Fruit fly (Drosophila melanogaster) whole organism, prepupa: Measurements from ENCODE around the gene CG4267.
A peak's percentile ranks its signal among the peaks of the same experiment; 100 is the strongest.

Experiments used
- Blimp-1 ChIP-seq: fragments of 200-800 bp; sonication (Bioruptor generic); optimal IDR thresholded peaks from 3 replicates; lab custom pipeline; 2017; ENCODE audit warnings: missing biosample characterization, missing genetic modification characterization, mild to moderate bottlenecking, moderate library complexity, missing genetic modification reagents
- CG10631 ChIP-seq: fragments of 200-800 bp; sonication (Bioruptor generic); optimal IDR thresholded peaks from 2 replicates; lab custom pipeline; 2016; ENCODE audit warnings: missing biosample characterization, missing genetic modification characterization
- CG10669 ChIP-seq: fragments of 200-800 bp; sonication (Bioruptor generic); optimal IDR thresholded peaks from 3 replicates; lab custom pipeline; 2018; ENCODE audit warnings: missing biosample characterization, mild to moderate bottlenecking, missing genetic modification characterization, moderate library complexity
- CG11294 ChIP-seq: fragments of 200-800 bp; sonication (Bioruptor generic); IDR thresholded peaks from 2 replicates; pipeline ENCODE4 v1.3.6; 2022; ENCODE audit warnings: missing biosample characterization, missing genetic modification characterization
- CG11762 ChIP-seq: fragments of 200-800 bp; sonication (Bioruptor generic); optimal IDR thresholded peaks from 3 replicates; lab custom pipeline; 2016; ENCODE audit warnings: missing biosample characterization, missing genetic modification characterization; ENCODE audit not compliant: insufficient read depth
- CG11902 ChIP-seq: fragments of 200-800 bp; sonication (Bioruptor generic); optimal IDR thresholded peaks from 3 replicates; lab custom pipeline; 2016; ENCODE audit warnings: missing biosample characterization, missing genetic modification characterization
- CG1621 ChIP-seq: fragments of 200-800 bp; sonication (Bioruptor generic); optimal IDR thresholded peaks from 3 replicates; lab custom pipeline; 2018; ENCODE audit warnings: missing biosample characterization, mild to moderate bottlenecking, missing genetic modification characterization
- CG16779 ChIP-seq: fragments of 200-800 bp; sonication (Bioruptor generic); optimal IDR thresholded peaks from 3 replicates; lab custom pipeline; 2017; ENCODE audit warnings: missing biosample characterization, mild to moderate bottlenecking, missing genetic modification characterization
- CG3032 ChIP-seq: fragments of 200-800 bp; optimal IDR thresholded peaks from 2 replicates; lab custom pipeline; 2019; ENCODE audit warnings: missing biosample characterization, mild to moderate bottlenecking, missing genetic modification characterization, moderate library complexity
- CG32006 ChIP-seq: fragments of 200-800 bp; sonication (Bioruptor generic); optimal IDR thresholded peaks from 3 replicates; lab custom pipeline; 2017; ENCODE audit warnings: missing biosample characterization, mild to moderate bottlenecking, missing genetic modification characterization
- CG34406 ChIP-seq: fragments of 200-800 bp; sonication (Bioruptor generic); optimal IDR thresholded peaks from 3 replicates; lab custom pipeline; 2016; ENCODE audit warnings: missing biosample characterization, missing genetic modification characterization
- CG4318 ChIP-seq: fragments of 200-800 bp; sonication (Bioruptor generic); optimal IDR thresholded peaks from 3 replicates; lab custom pipeline; 2017; ENCODE audit warnings: missing biosample characterization, mild to moderate bottlenecking, missing genetic modification characterization
- CG6163 ChIP-seq: fragments of 200-800 bp; sonication (Bioruptor generic); IDR thresholded peaks from 3 replicates; pipeline ENCODE4 v1.3.6; 2022; ENCODE audit warnings: missing biosample characterization, missing genetic modification characterization
- CG6276 ChIP-seq: fragments of 200-800 bp; sonication (Bioruptor generic); optimal IDR thresholded peaks from 2 replicates; lab custom pipeline; 2017; ENCODE audit warnings: missing biosample characterization, mild to moderate bottlenecking, missing genetic modification characterization
- CG6792 ChIP-seq: fragments of 200-800 bp; sonication (Bioruptor generic); optimal IDR thresholded peaks from 3 replicates; lab custom pipeline; 2016; ENCODE audit warnings: missing biosample characterization, missing genetic modification characterization
- CG6808 ChIP-seq: fragments of 200-800 bp; sonication (Bioruptor generic); optimal IDR thresholded peaks from 3 replicates; lab custom pipeline; 2017; ENCODE audit warnings: missing biosample characterization, missing genetic modification characterization, mild to moderate bottlenecking, moderate library complexity, missing genetic modification reagents
- CG6854 ChIP-seq: fragments of 200-800 bp; sonication (Bioruptor generic); optimal IDR thresholded peaks from 2 replicates; lab custom pipeline; 2017; ENCODE audit warnings: missing biosample characterization, mild to moderate bottlenecking, missing genetic modification characterization
- CG7368 ChIP-seq: fragments of 200-800 bp; sonication (Bioruptor generic); optimal IDR thresholded peaks from 3 replicates; lab custom pipeline; 2016; ENCODE audit warnings: missing biosample characterization, missing genetic modification characterization
- CG8119 ChIP-seq: fragments of 200-800 bp; sonication (Bioruptor generic); IDR thresholded peaks from 3 replicates; pipeline ENCODE4 v1.3.6; 2022; ENCODE audit warnings: missing biosample characterization, missing genetic modification characterization
- CG8319 ChIP-seq: fragments of 200-800 bp; sonication (Bioruptor generic); optimal IDR thresholded peaks from 3 replicates; lab custom pipeline; 2016; ENCODE audit warnings: missing biosample characterization, missing genetic modification characterization
- Eip75B ChIP-seq: fragments of 200-800 bp; sonication (Bioruptor generic); optimal IDR thresholded peaks from 3 replicates; lab custom pipeline; 2016; ENCODE audit warnings: missing biosample characterization, missing genetic modification characterization
- Eip78C ChIP-seq: fragments of 200-800 bp; sonication (Bioruptor generic); peaks from one replicate; lab custom pipeline; 2016; ENCODE audit warnings: missing biosample characterization, missing genetic modification characterization
- Eip93F ChIP-seq: fragments of 200-800 bp; sonication (Bioruptor generic); optimal IDR thresholded peaks from 2 replicates; lab custom pipeline; 2016; ENCODE audit warnings: missing biosample characterization, mild to moderate bottlenecking, missing genetic modification characterization
- Ets21C ChIP-seq: fragments of 200-800 bp; sonication (Bioruptor generic); optimal IDR thresholded peaks from 3 replicates; lab custom pipeline; 2016; ENCODE audit warnings: missing biosample characterization, missing genetic modification characterization
- Ets96B ChIP-seq: fragments of 200-800 bp; optimal IDR thresholded peaks from 2 replicates; lab custom pipeline; 2019; ENCODE audit warnings: missing biosample characterization, mild to moderate bottlenecking, missing genetic modification characterization, moderate library complexity
- Hr4 ChIP-seq: fragments of 200-800 bp; sonication (Bioruptor generic); optimal IDR thresholded peaks from 3 replicates; lab custom pipeline; 2016; ENCODE audit warnings: missing biosample characterization, missing genetic modification characterization
- Lpt ChIP-seq: fragments of 200-800 bp; sonication (Bioruptor generic); optimal IDR thresholded peaks from 3 replicates; lab custom pipeline; 2016; ENCODE audit warnings: missing biosample characterization, missing genetic modification characterization
- Met ChIP-seq: fragments of 200-800 bp; sonication (Bioruptor generic); optimal IDR thresholded peaks from 3 replicates; lab custom pipeline; 2016; ENCODE audit warnings: missing biosample characterization, missing genetic modification characterization
- Smox ChIP-seq: fragments of 200-800 bp; sonication (Bioruptor generic); optimal IDR thresholded peaks from 3 replicates; lab custom pipeline; 2016; ENCODE audit warnings: missing biosample characterization, missing genetic modification characterization
- Sox102F ChIP-seq: fragments of 200-800 bp; sonication (Bioruptor generic); optimal IDR thresholded peaks from 2 replicates; lab custom pipeline; 2016; ENCODE audit warnings: missing biosample characterization, mild to moderate bottlenecking, missing genetic modification characterization
- Sox15 ChIP-seq: fragments of 200-800 bp; sonication (Bioruptor generic); optimal IDR thresholded peaks from 3 replicates; lab custom pipeline; 2016; ENCODE audit warnings: missing biosample characterization, missing genetic modification characterization
- achi ChIP-seq: fragments of 200-800 bp; sonication (Bioruptor generic); optimal IDR thresholded peaks from 3 replicates; lab custom pipeline; 2016; ENCODE audit warnings: missing biosample characterization, missing genetic modification characterization
- acj6 ChIP-seq: fragments of 200-800 bp; sonication (Bioruptor generic); optimal IDR thresholded peaks from 3 replicates; lab custom pipeline; 2016; ENCODE audit warnings: missing biosample characterization, missing genetic modification characterization
- cyc ChIP-seq: fragments of 200-800 bp; sonication (Bioruptor generic); optimal IDR thresholded peaks from 3 replicates; lab custom pipeline; 2016; ENCODE audit warnings: missing biosample characterization, missing genetic modification characterization
- dac ChIP-seq: fragments of 200-800 bp; sonication (Bioruptor generic); optimal IDR thresholded peaks from 2 replicates; lab custom pipeline; 2017; ENCODE audit warnings: missing biosample characterization, mild to moderate bottlenecking, missing genetic modification characterization
- dsx ChIP-seq: fragments of 200-800 bp; optimal IDR thresholded peaks from 3 replicates; lab custom pipeline; 2019; ENCODE audit warnings: missing biosample characterization, mild to moderate bottlenecking, missing genetic modification characterization, moderate library complexity; ENCODE audit not compliant: poor library complexity, severe bottlenecking
- esn ChIP-seq: fragments of 200-800 bp; sonication (Bioruptor generic); optimal IDR thresholded peaks from 2 replicates; lab custom pipeline; 2016; ENCODE audit warnings: missing biosample characterization, mild to moderate bottlenecking, missing genetic modification characterization, moderate library complexity
- fd59A ChIP-seq: fragments of 200-800 bp; sonication (Bioruptor generic); optimal IDR thresholded peaks from 2 replicates; lab custom pipeline; 2017; ENCODE audit warnings: missing biosample characterization, mild to moderate bottlenecking, missing genetic modification characterization, missing genetic modification reagents
- fd85E ChIP-seq: fragments of 200-800 bp; sonication (Bioruptor generic); optimal IDR thresholded peaks from 3 replicates; lab custom pipeline; 2016; ENCODE audit warnings: missing biosample characterization, missing genetic modification characterization
- lz ChIP-seq: fragments of 200-800 bp; sonication (Bioruptor generic); optimal IDR thresholded peaks from 3 replicates; lab custom pipeline; 2016; ENCODE audit warnings: missing biosample characterization, missing genetic modification characterization
- net ChIP-seq: fragments of 200-800 bp; sonication (Bioruptor generic); optimal IDR thresholded peaks from 3 replicates; lab custom pipeline; 2016; ENCODE audit warnings: missing biosample characterization, missing genetic modification characterization
- pdm3 ChIP-seq: fragments of 200-800 bp; sonication (Bioruptor generic); optimal IDR thresholded peaks from 3 replicates; lab custom pipeline; 2016; ENCODE audit warnings: missing biosample characterization, missing genetic modification characterization
- salr ChIP-seq, 2 experiments: fragments of 200-800 bp; sonication (Bioruptor generic); optimal IDR thresholded peaks; 3 replicates each; lab custom pipeline; 2016 to 2018; ENCODE audit warnings: missing biosample characterization in 2 of 2, missing genetic modification characterization in 2 of 2, mild to moderate bottlenecking in 1 of 2
- spab ChIP-seq: fragments of 200-800 bp; sonication (Bioruptor generic); optimal IDR thresholded peaks from 2 replicates; lab custom pipeline; 2017; ENCODE audit warnings: missing biosample characterization, mild to moderate bottlenecking, missing genetic modification characterization, missing genetic modification reagents
- ss ChIP-seq, 2 experiments: fragments of 200-800 bp; sonication (Bioruptor generic); optimal IDR thresholded peaks; 2 replicates in 1 of 2; 3 replicates in 1 of 2; lab custom pipeline; 2017 to 2018; ENCODE audit warnings: mild to moderate bottlenecking in 2 of 2, missing biosample characterization in 2 of 2, missing genetic modification characterization in 2 of 2, moderate library complexity in 1 of 2
- svp ChIP-seq: fragments of 200-800 bp; sonication (Bioruptor generic); peaks from one replicate; lab custom pipeline; 2016; ENCODE audit warnings: missing biosample characterization, missing genetic modification characterization
- topi ChIP-seq: fragments of 200-800 bp; sonication (Bioruptor generic); optimal IDR thresholded peaks from 3 replicates; lab custom pipeline; 2016; ENCODE audit warnings: missing biosample characterization, missing genetic modification characterization
- vri ChIP-seq: fragments of 200-800 bp; sonication (Bioruptor generic); optimal IDR thresholded peaks from 3 replicates; lab custom pipeline; 2016; ENCODE audit warnings: missing biosample characterization, mild to moderate bottlenecking, missing genetic modification characterization

The CG4267 gene

DNA sequence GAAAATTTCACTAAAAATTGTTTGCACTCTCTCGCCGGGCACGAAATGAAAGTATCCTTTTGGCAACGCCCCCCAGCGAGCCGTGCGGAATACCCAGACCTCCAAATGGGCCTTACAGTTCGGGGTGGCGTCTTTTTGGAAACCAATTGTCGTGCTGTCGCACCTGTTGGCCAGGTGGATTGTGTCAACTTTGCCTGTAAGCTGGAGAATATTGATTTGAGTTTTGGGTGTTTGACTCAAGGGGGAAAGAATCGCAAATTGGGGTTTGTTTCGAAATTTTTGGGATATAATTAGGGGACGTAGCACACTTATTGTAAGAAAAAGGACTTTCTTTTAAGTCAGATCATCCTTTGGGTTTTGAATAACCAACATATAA, 44.1 kb upstream of the CG4267 start:
- TF ChIP-seq esn (GFP tag; lab: Kevin White, UChicago), result peak; percentile 3
- no peak for TF ChIP-seq CG10631
- TF ChIP-seq dac (GFP tag; lab: Kevin White, UChicago), result no peak

DNA sequence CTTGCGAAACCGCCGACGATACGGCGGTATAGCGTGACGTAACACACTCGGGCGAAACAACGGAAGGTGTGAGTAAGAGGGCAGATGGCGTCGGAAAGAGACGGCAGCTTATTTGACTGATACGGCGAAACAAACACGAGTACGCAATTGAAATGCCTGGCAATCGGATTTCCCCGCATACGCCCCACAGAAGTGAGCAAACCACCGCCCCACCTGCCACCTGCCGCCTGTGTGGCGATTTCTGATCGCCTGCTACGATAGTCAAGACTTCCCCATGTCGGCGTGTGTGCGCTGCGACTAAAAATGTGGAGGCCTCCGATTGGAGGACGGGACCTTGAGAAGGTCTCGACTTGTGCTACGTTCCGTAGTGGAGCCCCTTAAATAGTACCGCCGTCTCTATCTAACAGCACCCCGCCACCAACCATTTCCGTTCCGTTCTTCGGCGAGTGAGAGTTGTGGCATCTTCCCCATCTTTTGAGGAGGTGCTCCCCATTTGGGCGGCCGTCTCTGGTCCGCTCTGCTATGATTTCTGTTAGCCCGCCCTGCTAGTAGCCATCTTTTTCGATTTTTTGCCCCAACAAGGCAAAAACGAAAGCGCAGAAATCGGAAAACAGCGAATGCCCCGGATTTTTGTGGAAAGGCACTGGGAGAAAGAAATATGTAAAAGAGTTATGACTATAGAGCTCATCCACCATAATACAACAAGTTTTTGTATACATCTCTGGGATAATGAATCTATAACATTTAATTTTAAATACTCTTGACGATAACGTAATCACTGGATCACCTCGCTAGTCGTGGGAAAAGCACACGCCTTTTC, 43.4 kb upstream of the CG4267 start:
- TF ChIP-seq CG34406 (GFP tag; lab: Kevin White, UChicago) (peak; percentile 98), CG7368 (GFP tag; lab: Kevin White, UChicago) (peak; percentile 94), CG8319 (GFP tag; lab: Kevin White, UChicago) (peak; percentile 98), achi (GFP tag; lab: Kevin White, UChicago) (peak; percentile 97), Hr4 (GFP tag; lab: Kevin White, UChicago) (peak; percentile 98), Sox15 (GFP tag; lab: Kevin White, UChicago) (peak; percentile 98), CG10669 (GFP tag; lab: Kevin White, UChicago) (peak; percentile 94), Eip78C (GFP tag; lab: Kevin White, UChicago) (peak; percentile 99), Sox102F (peak; percentile 99), acj6 (peak; percentile 99), CG6808 (GFP tag; lab: Kevin White, UChicago) (peak; percentile 94), CG6163 (GFP tag; lab: Robert Waterston, UW) (no peak), CG11294 (no peak), topi (GFP tag; lab: Kevin White, UChicago) (peak; percentile 99), svp (peak; percentile 99), Blimp-1 (GFP tag; lab: Kevin White, UChicago) (peak; percentile 90), salr (GFP tag; optimal IDR thresholded peaks at IDR 0.05; lab: Kevin White, UChicago) (peak; percentile 94 to 98), CG32006 (GFP tag; lab: Kevin White, UChicago) (peak; percentile 98), CG4318 (GFP tag; lab: Kevin White, UChicago) (peak; percentile 95), CG11762 (GFP tag; lab: Kevin White, UChicago) (peak; percentile 98), spab (GFP tag; lab: Kevin White, UChicago) (peak; percentile 96), CG10631 (peak; percentile 99), Ets21C (GFP tag; lab: Kevin White, UChicago) (peak; percentile 98), fd59A (GFP tag; lab: Kevin White, UChicago) (peak; percentile 95), Lpt (GFP tag; lab: Kevin White, UChicago) (peak; percentile 97), Smox (GFP tag; lab: Kevin White, UChicago) (peak; percentile 99), CG6854 (GFP tag; lab: Kevin White, UChicago) (peak; percentile 95), fd85E (peak; percentile 92), CG6276 (peak; percentile 96), Eip75B (GFP tag; lab: Kevin White, UChicago) (peak; percentile 99), esn (GFP tag; lab: Kevin White, UChicago) (peak; percentile 99), CG1621 (peak; percentile 94), net (GFP tag; lab: Kevin White, UChicago) (peak; percentile 97), Eip93F (GFP tag; lab: Kevin White, UChicago) (no peak), lz (peak; percentile 99), vri (GFP tag; lab: Kevin White, UChicago) (peak; percentile 100), CG8119 (GFP tag; lab: Robert Waterston, UW) (no peak), CG3032 (tag; lab: Kevin White, UChicago) (peak; percentile 97), cyc (GFP tag; lab: Kevin White, UChicago) (peak; percentile 99), Met (GFP tag; lab: Kevin White, UChicago) (peak; percentile 99), CG16779 (tag; lab: Kevin White, UChicago) (peak; percentile 94), CG11902 (GFP tag; lab: Kevin White, UChicago) (peak; percentile 98), Ets96B (tag; lab: Kevin White, UChicago) (peak; percentile 97), pdm3 (GFP tag; lab: Kevin White, UChicago) (peak; percentile 99), CG6792 (peak; percentile 98), ss (GFP tag; optimal IDR thresholded peaks at IDR 0.05; lab: Kevin White, UChicago) (peak; percentile 92 to 93), dsx (peak; percentile 94)
